Worm (Caenorhabditis elegans): ENCODE results near the gene zip-5.

DNA sequence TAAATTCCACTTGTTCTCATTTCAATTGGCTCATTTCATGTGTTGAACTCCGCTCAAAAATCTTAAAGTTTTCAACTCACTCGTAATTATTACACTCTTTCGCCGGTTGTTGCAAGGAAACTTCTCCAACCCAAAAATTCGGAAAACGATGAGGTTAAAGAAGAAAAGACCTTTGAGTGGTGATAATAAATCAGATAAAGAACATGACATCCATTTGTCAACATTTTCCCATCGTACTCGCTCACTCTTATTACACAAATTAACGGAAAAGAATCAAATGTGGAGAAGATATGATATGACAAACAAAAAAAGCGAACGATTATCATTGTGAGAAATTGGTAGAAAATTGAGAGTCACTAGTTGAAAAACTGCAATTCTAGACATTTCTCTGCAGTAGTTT is 20.9 kb downstream of the zip-5 start:
- no peak for TF ChIP-seq W03F9.2 (tag; optimal IDR thresholded peaks at IDR 0.05)
- no peak for TF ChIP-seq dao-5 (tag; optimal IDR thresholded peaks at IDR 0.05)
